Fruit fly (Drosophila melanogaster) whole organism: ENCODE results near the gene CG7966.

Experiments
- CG8478 ChIP-seq: fragments of >200 bp; optimal IDR thresholded peaks from 2 replicates; lab custom pipeline; 2018; ENCODE audit warnings: inconsistent platforms
- pan ChIP-seq: fragments of >200 bp; optimal IDR thresholded peaks from 2 replicates; lab custom pipeline; 2017

- TF ChIP-seq pan (lab: Kevin White, UChicago) = no peak
- no peak for TF ChIP-seq CG8478 (lab: Kevin White, UChicago)
These were observed 9.5 kb downstream of the CG7966 start, which contains the start of gene CG11670 for dm6 chr3R:13041750-13042149.
